Worm (Caenorhabditis elegans) whole organism, young adult: ENCODE data around the gene vps-36.
A peak's percentile ranks its signal among the peaks of the same experiment; 100 is the strongest.

Experiments used
- B0336.3 ChIP-seq: fragments of 200-800 bp; sonication (Bioruptor generic); IDR thresholded peaks from 2 replicates; pipeline ENCODE4 v1.3.6; 2022; ENCODE audit warnings: missing genetic modification characterization, missing compliant biosample characterization
- F10E7.11 ChIP-seq: sonication (generic microtip); optimal IDR thresholded peaks from 2 replicates; lab custom pipeline; 2017; ENCODE audit warnings: mild to moderate bottlenecking, missing genetic modification characterization, moderate library complexity, missing compliant biosample characterization
- F23B12.7 ChIP-seq: sonication (generic microtip); optimal IDR thresholded peaks from 2 replicates; lab custom pipeline; 2017; ENCODE audit warnings: missing genetic modification characterization, mild to moderate bottlenecking, missing compliant biosample characterization, antibody characterized with exemption, moderate library complexity; ENCODE audit not compliant: insufficient read depth
- F57A8.1 ChIP-seq: fragments of 200-800 bp; sonication (Bioruptor generic); optimal IDR thresholded peaks from 2 replicates; lab custom pipeline; 2018; ENCODE audit warnings: mild to moderate bottlenecking, missing genetic modification characterization, moderate library complexity, missing compliant biosample characterization
- K12H6.12 ChIP-seq: fragments of 200-800 bp; sonication (Bioruptor generic); optimal IDR thresholded peaks from 2 replicates; lab custom pipeline; 2018; ENCODE audit warnings: mild to moderate bottlenecking, missing genetic modification characterization, missing compliant biosample characterization
- akir-1 ChIP-seq: fragments of 200-800 bp; sonication (Bioruptor generic); optimal IDR thresholded peaks from 2 replicates; lab custom pipeline; 2018; ENCODE audit warnings: mild to moderate bottlenecking, missing genetic modification characterization, moderate library complexity, missing compliant biosample characterization
- ama-1 ChIP-seq, 3 experiments: fragments of 150-350 bp in 1 of 3; sonication (generic microtip) in 2 of 3; optimal IDR thresholded peaks; 2 replicates each; lab custom pipeline; 2014 to 2018; ENCODE audit warnings: missing biosample characterization in 2 of 3, missing genetic modification characterization in 2 of 3, missing genetic modification reagents in 2 of 3
- bed-2 ChIP-seq: fragments of 200-800 bp; sonication (Bioruptor generic); IDR thresholded peaks from 2 replicates; pipeline ENCODE4 v1.3.6; 2022; ENCODE audit warnings: missing genetic modification reagents, missing genetic modification characterization, missing compliant biosample characterization
- ceh-100 ChIP-seq: fragments of 200-800 bp; sonication (Bioruptor generic); IDR thresholded peaks from 2 replicates; pipeline ENCODE4 v1.3.6; 2022; ENCODE audit warnings: missing genetic modification reagents, missing genetic modification characterization, missing compliant biosample characterization
- ceh-40 ChIP-seq: fragments of 200-800 bp; sonication (Bioruptor generic); IDR thresholded peaks from 2 replicates; pipeline ENCODE4 v1.3.6; 2022; ENCODE audit warnings: missing genetic modification characterization, missing compliant biosample characterization
- dpff-1 ChIP-seq: sonication (generic microtip); optimal IDR thresholded peaks from 2 replicates; lab custom pipeline; 2017; ENCODE audit warnings: mild to moderate bottlenecking, missing genetic modification characterization, missing compliant biosample characterization
- dpl-1 ChIP-seq: fragments of 150-350 bp; optimal IDR thresholded peaks from 2 replicates; lab custom pipeline; 2014; ENCODE audit warnings: missing biosample characterization, missing genetic modification reagents, missing genetic modification characterization
- let-607 ChIP-seq, 2 experiments: fragments of 200-800 bp in 1 of 2; sonication (Bioruptor generic) in 1 of 2; sonication (generic microtip) in 1 of 2; optimal IDR thresholded peaks; 2 replicates each; lab custom pipeline; 2016 to 2018; ENCODE audit warnings: mild to moderate bottlenecking in 2 of 2, missing compliant biosample characterization in 2 of 2, missing genetic modification characterization in 2 of 2, moderate library complexity in 2 of 2, missing genotype in 1 of 2
- lin-35 ChIP-seq, 3 experiments: fragments of 150-350 bp in 2 of 3; sonication (generic microtip) in 1 of 3; optimal IDR thresholded peaks; 2 replicates each; lab custom pipeline; 2014 to 2018; ENCODE audit warnings: missing biosample characterization in 3 of 3, missing genetic modification characterization in 3 of 3, missing genetic modification reagents in 3 of 3
- lin-40 ChIP-seq: sonication (generic microtip); optimal IDR thresholded peaks from 2 replicates; lab custom pipeline; 2016; ENCODE audit warnings: missing genetic modification characterization, mild to moderate bottlenecking, missing compliant biosample characterization, missing genotype, missing genetic modification reagents
- lsl-1 ChIP-seq: fragments of 200-800 bp; sonication (Bioruptor generic); optimal IDR thresholded peaks from 2 replicates; lab custom pipeline; 2018; ENCODE audit warnings: mild to moderate bottlenecking, missing genetic modification characterization, moderate library complexity, missing compliant biosample characterization
- mel-28 ChIP-seq: sonication (generic microtip); optimal IDR thresholded peaks from 2 replicates; lab custom pipeline; 2016; ENCODE audit warnings: borderline replicate concordance, mild to moderate bottlenecking, missing genetic modification characterization, missing compliant biosample characterization
- mxl-1 ChIP-seq: sonication (generic microtip); optimal IDR thresholded peaks from 2 replicates; lab custom pipeline; 2016; ENCODE audit warnings: missing genetic modification characterization, missing compliant biosample characterization
- nfyb-1 ChIP-seq: fragments of 200-800 bp; sonication (Bioruptor generic); IDR thresholded peaks from 2 replicates; pipeline ENCODE4 v1.3.6; 2022; ENCODE audit warnings: missing genetic modification reagents, missing genetic modification characterization, missing compliant biosample characterization
- nhr-179 ChIP-seq: sonication (generic microtip); optimal IDR thresholded peaks from 2 replicates; lab custom pipeline; 2016; ENCODE audit warnings: mild to moderate bottlenecking, missing genetic modification characterization, missing compliant biosample characterization
- nhr-80 ChIP-seq: sonication (generic microtip); optimal IDR thresholded peaks from 2 replicates; lab custom pipeline; 2016; ENCODE audit warnings: missing genetic modification characterization, missing compliant biosample characterization
- pha-4 ChIP-seq: fragments of 150-350 bp; sonication (generic microtip); optimal IDR thresholded peaks from 2 replicates; lab custom pipeline; 2014; ENCODE audit warnings: missing biosample characterization, missing genetic modification reagents, missing genetic modification characterization
- rcor-1 ChIP-seq: fragments of 200-800 bp; sonication (Bioruptor generic); IDR thresholded peaks from 2 replicates; pipeline ENCODE4 v1.3.6; 2022; ENCODE audit warnings: missing genetic modification reagents, missing genetic modification characterization, missing compliant biosample characterization
- rec-8 ChIP-seq, 2 experiments: sonication (generic microtip); optimal IDR thresholded peaks; 2 replicates each; lab custom pipeline; 2016; ENCODE audit warnings: mild to moderate bottlenecking in 2 of 2, missing genetic modification characterization in 2 of 2, missing genetic modification reagents in 2 of 2, missing genotype in 2 of 2, missing biosample characterization in 1 of 2, missing compliant biosample characterization in 1 of 2, moderate library complexity in 1 of 2
- sea-2 ChIP-seq: fragments of 200-800 bp; sonication (Bioruptor generic); IDR thresholded peaks from 2 replicates; pipeline ENCODE4 v1.3.6; 2022; ENCODE audit warnings: missing genetic modification characterization, missing compliant biosample characterization
- snpc-3.4 ChIP-seq: sonication (generic microtip); optimal IDR thresholded peaks from 2 replicates; lab custom pipeline; 2017; ENCODE audit warnings: missing genetic modification characterization, mild to moderate bottlenecking, missing compliant biosample characterization, antibody characterized with exemption, moderate library complexity, missing genotype, missing genetic modification reagents
- tbp1 ChIP-seq: fragments of 200-800 bp; sonication (Bioruptor generic); optimal IDR thresholded peaks from 2 replicates; lab custom pipeline; 2018; ENCODE audit warnings: mild to moderate bottlenecking, missing genetic modification characterization, missing compliant biosample characterization
- unc-130 ChIP-seq: sonication (generic microtip); optimal IDR thresholded peaks from 2 replicates; lab custom pipeline; 2016; ENCODE audit warnings: missing genetic modification reagents, missing genetic modification characterization, missing compliant biosample characterization
- unc-62 ChIP-seq: fragments of 150-350 bp; optimal IDR thresholded peaks from 2 replicates; lab custom pipeline; 2014; ENCODE audit warnings: missing biosample characterization, missing genetic modification reagents, missing genetic modification characterization
- ztf-26 ChIP-seq: sonication (generic microtip); optimal IDR thresholded peaks from 2 replicates; lab custom pipeline; 2017; ENCODE audit warnings: missing genetic modification characterization, missing compliant biosample characterization

The vps-36 gene

DNA sequence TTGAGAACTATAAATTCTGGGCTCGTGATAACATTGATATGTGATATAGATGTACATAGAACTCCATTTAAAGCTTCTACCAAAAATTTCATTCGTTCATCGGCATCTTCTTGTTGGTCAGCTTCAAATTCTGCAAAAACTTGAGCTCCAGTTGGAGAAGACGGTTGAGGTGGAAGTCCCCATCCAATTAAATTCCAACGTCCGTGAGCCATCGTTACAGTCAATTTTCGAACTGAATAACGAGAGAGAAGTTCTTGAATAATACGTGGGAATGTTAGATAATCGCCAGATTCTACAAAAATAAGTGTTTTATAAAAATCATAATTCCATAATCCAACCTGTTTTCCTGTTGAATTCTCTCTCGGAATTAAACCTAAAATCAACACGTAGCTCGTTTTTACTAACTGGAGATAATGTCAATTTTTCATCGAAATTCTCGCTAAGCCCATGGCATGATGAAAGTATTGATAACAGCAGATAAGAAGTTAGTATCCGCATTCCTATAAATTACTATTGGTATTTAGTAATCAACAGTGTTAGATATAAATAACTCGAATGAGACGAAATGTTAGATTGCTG, 2.1 kb downstream of the vps-36 start, which contains the start of gene pigt-1 (continued):
- TF ChIP-seq mxl-1 (tag; lab: Kevin White, UChicago) (no peak), B0336.3 (GFP tag; lab: Robert Waterston, UW) (peak; percentile 66; the same call in 1 of the 2 replicates), akir-1 (no peak), bed-2 (GFP tag; lab: Robert Waterston, UW) (no peak), ceh-40 (GFP tag; lab: Robert Waterston, UW) (no peak), pha-4 (no peak), dpff-1 (tag; lab: Kevin White, UChicago) (no peak), rcor-1 (GFP tag; lab: Robert Waterston, UW) (no peak), lsl-1 (GFP tag; lab: Kevin White, UChicago) (no peak), let-607 (tag; optimal IDR thresholded peaks at IDR 0.05; lab: Kevin White, UChicago) (peak in 1 of 2 experiments; percentile 0), F10E7.11 (no peak), nhr-179 (no peak), dpl-1 (GFP tag; lab: Kevin White, UChicago) (no peak), ama-1 (optimal IDR thresholded peaks at IDR 0.05; lab: Kevin White, UChicago) (peak; percentile 60), ama-1 (GFP tag; optimal IDR thresholded peaks at IDR 0.05; lab: Kevin White, UChicago) (no peak), ceh-100 (no peak), unc-62 (GFP tag; lab: Kevin White, UChicago) (no peak), unc-130 (peak; percentile 15), sea-2 (no peak), mel-28 (tag; lab: Kevin White, UChicago) (no peak)
- TF ChIP-seq, all 124 proteins: peak for 16

DNA sequence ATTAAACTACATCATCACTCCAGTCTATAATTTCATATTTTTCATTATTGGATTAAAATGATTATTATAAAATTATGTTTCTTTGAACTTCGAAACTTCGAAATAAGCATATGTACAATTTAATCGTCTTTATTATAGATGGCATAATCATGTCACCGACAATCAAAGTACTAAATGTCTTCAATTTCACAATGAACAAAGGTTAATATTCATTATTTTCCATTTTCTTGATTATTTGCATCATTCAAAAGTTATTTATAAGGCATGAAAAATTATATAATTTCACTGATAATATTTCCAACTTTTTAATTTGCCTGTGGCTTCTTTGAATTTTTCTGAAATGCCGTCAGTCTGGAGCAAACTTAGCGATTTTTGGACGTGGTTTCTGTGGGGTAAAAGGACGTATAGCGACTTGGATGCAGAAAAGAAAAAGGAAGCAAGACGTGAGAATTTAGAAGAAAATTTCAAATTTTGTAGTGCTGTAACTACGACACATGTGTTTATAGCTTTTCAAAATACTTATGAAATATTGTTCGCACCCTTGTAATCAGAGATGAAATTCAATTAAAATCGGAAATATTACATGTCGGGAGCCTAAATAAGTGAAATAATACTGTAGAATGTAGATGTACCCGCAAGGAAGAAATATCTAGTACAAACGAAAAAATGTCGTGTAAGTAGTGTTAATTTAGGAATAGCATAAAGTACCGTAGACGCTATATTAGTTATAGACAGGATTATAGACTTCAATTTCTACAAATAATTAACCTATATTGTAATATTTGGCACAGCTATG, 4.6 kb downstream of the vps-36 start, which contains the start of gene F17C11.13:
Gene F17C11.13 (plus strand): TSS at position 243 of the 796 bp plus-strand sequence.
- no peak for TF ChIP-seq nfyb-1
- TF ChIP-seq nhr-80 (tag; lab: Kevin White, UChicago), result peak; percentile 29

DNA sequence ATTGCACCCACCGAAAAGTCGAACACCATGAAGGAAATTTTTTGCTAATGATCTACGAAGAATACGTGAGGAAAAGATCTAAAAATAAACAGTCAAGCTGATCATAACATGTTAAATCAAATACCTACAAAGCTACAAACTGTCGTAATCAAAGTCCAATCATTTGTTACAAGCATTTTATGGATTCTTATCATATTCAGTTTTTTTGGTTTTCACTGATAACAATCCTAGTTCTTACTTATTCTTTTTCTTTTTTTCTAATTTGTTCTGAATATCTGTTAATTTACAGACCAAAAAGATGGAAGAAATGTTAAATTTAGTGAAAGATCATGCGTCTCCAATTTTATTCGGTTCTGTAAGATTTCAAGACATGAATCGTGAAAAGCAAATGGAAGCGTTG, 5.6 kb downstream of the vps-36 start, which contains the start of gene F17C11.6:
Gene F17C11.6 (plus strand): TSS at position 290 of the 400 bp plus-strand sequence.
- TF ChIP-seq nhr-80 (tag; lab: Kevin White, UChicago) (peak; percentile 14), snpc-3.4 (no peak)

DNA sequence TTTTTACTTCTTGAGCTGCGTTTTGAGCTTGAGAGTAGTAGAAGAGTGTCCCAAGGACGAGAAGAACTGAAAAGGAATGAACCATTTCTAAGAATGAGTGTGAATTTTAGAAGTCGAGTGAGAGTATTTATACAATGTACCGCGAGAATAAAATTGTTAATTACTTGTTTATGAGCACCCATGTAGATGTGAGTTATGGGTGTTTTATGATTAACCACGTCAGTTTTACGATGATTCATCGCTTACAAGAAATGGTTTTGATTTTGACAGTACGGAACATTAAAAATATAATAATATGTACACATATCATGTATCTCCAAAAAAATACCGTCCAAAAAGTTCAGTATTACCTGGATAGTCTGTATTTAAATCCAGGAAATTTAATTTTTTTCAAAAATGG, 6.1 kb downstream of the vps-36 start, which contains the start of gene clec-221:
Gene clec-221 (minus strand): TSS at position 101 of the 400 bp plus-strand sequence.
- TF ChIP-seq dpl-1 (GFP tag; lab: Kevin White, UChicago), result no peak
- TF ChIP-seq ztf-26, result no peak
- TF ChIP-seq rec-8 (tag; optimal IDR thresholded peaks at IDR 0.05; lab: Kevin White, UChicago), result no peak
- no peak for TF ChIP-seq F23B12.7
- no peak for TF ChIP-seq lin-40 (tag; lab: Kevin White, UChicago)
- peak in 1 of 3 experiments; percentile 22 for TF ChIP-seq lin-35 (GFP tag; optimal IDR thresholded peaks at IDR 0.05; lab: Kevin White, UChicago)
- no peak for TF ChIP-seq K12H6.12 (tag; lab: Kevin White, UChicago)
- no peak for TF ChIP-seq tbp1 (GFP tag; lab: Kevin White, UChicago)
- no peak for TF ChIP-seq F57A8.1 (GFP tag; lab: Kevin White, UChicago)
